Worm (Caenorhabditis elegans) whole organism, L2 larva: ENCODE data around the gene R148.5.

Source experiments
- F13H6.1 ChIP-seq: sonication (generic microtip); optimal IDR thresholded peaks from 2 replicates; lab custom pipeline; 2016; ENCODE audit warnings: missing genetic modification characterization, missing compliant biosample characterization
- R02D3.7 ChIP-seq: fragments of 150-350 bp; optimal IDR thresholded peaks from 2 replicates; lab custom pipeline; 2014; ENCODE audit warnings: missing biosample characterization, missing genetic modification characterization
- Y55F3AM.14 ChIP-seq: fragments of 200-800 bp; sonication (Bioruptor generic); optimal IDR thresholded peaks from 2 replicates; lab custom pipeline; 2018; ENCODE audit warnings: mild to moderate bottlenecking, missing genetic modification characterization, missing compliant biosample characterization
- alr-1 ChIP-seq: fragments of 150-350 bp; optimal IDR thresholded peaks from 2 replicates; lab custom pipeline; 2014; ENCODE audit warnings: missing biosample characterization, missing genetic modification characterization
- aly-2 ChIP-seq: fragments of 150-350 bp; optimal IDR thresholded peaks from 2 replicates; lab custom pipeline; 2014; ENCODE audit warnings: missing biosample characterization, missing genetic modification characterization
- blmp-1 ChIP-seq: sonication (generic microtip); optimal IDR thresholded peaks from 2 replicates; lab custom pipeline; 2017; ENCODE audit warnings: missing genetic modification characterization, mild to moderate bottlenecking, missing compliant biosample characterization, antibody characterized with exemption, moderate library complexity; ENCODE audit not compliant: insufficient read depth
- ceh-82 ChIP-seq: fragments of 150-350 bp; optimal IDR thresholded peaks from 2 replicates; lab custom pipeline; 2014; ENCODE audit warnings: missing biosample characterization, missing genetic modification characterization
- crh-2 ChIP-seq: sonication (generic microtip); optimal IDR thresholded peaks from 2 replicates; lab custom pipeline; 2017; ENCODE audit warnings: missing biosample characterization, missing genetic modification characterization
- egl-27 ChIP-seq: sonication (generic microtip); optimal IDR thresholded peaks from 3 replicates; lab custom pipeline; 2017; ENCODE audit warnings: missing biosample characterization, missing genetic modification reagents, missing genetic modification characterization
- elt-1 ChIP-seq: fragments of 150-350 bp; optimal IDR thresholded peaks from 2 replicates; lab custom pipeline; 2014; ENCODE audit warnings: missing biosample characterization, missing genetic modification characterization
- fos-1 ChIP-seq: fragments of 150-350 bp; optimal IDR thresholded peaks from 2 replicates; lab custom pipeline; 2014; ENCODE audit warnings: missing biosample characterization, missing genetic modification characterization
- lsy-2 ChIP-seq, 2 experiments: fragments of 150-350 bp in 1 of 2; sonication (generic microtip) in 1 of 2; optimal IDR thresholded peaks; 2 replicates each; lab custom pipeline; 2014 to 2017; ENCODE audit warnings: missing biosample characterization in 2 of 2, missing genetic modification characterization in 2 of 2
- mbf-1 ChIP-seq: sonication (generic microtip); optimal IDR thresholded peaks from 2 replicates; lab custom pipeline; 2017; ENCODE audit warnings: missing biosample characterization, missing genetic modification characterization
- mdl-1 ChIP-seq, 2 experiments: fragments of 150-350 bp in 1 of 2; sonication (generic microtip) in 1 of 2; optimal IDR thresholded peaks; 2 replicates each; lab custom pipeline; 2017; ENCODE audit warnings: missing biosample characterization in 2 of 2, missing genetic modification characterization in 2 of 2
- nhr-11 ChIP-seq: fragments of 150-350 bp; optimal IDR thresholded peaks from 2 replicates; lab custom pipeline; 2014; ENCODE audit warnings: missing biosample characterization, missing genetic modification characterization
- nhr-21 ChIP-seq: fragments of 150-350 bp; optimal IDR thresholded peaks from 2 replicates; lab custom pipeline; 2014; ENCODE audit warnings: missing biosample characterization, missing genetic modification characterization
- nhr-23 ChIP-seq: fragments of 150-350 bp; optimal IDR thresholded peaks from 2 replicates; lab custom pipeline; 2014; ENCODE audit warnings: missing biosample characterization, missing genetic modification reagents, missing genetic modification characterization
- nhr-237 ChIP-seq: fragments of 150-350 bp; optimal IDR thresholded peaks from 2 replicates; lab custom pipeline; 2014; ENCODE audit warnings: missing biosample characterization, missing genetic modification characterization
- nhr-25 ChIP-seq: fragments of 150-350 bp; sonication (generic microtip); optimal IDR thresholded peaks from 3 replicates; lab custom pipeline; 2014; ENCODE audit warnings: missing biosample characterization, missing genetic modification characterization
- nhr-6 ChIP-seq: fragments of 150-350 bp; optimal IDR thresholded peaks from 2 replicates; lab custom pipeline; 2014; ENCODE audit warnings: missing biosample characterization, missing genetic modification characterization
- nhr-77 ChIP-seq: fragments of 150-350 bp; optimal IDR thresholded peaks from 2 replicates; lab custom pipeline; 2014; ENCODE audit warnings: missing biosample characterization, missing genetic modification characterization
- peb-1 ChIP-seq: fragments of 150-350 bp; optimal IDR thresholded peaks from 2 replicates; lab custom pipeline; 2014; ENCODE audit warnings: missing biosample characterization, missing genetic modification characterization
- sem-4 ChIP-seq: fragments of 150-350 bp; optimal IDR thresholded peaks from 2 replicates; lab custom pipeline; 2014; ENCODE audit warnings: missing biosample characterization, missing genetic modification reagents, missing genetic modification characterization
- skn-1 ChIP-seq: sonication (generic microtip); optimal IDR thresholded peaks from 2 replicates; lab custom pipeline; 2017; ENCODE audit warnings: missing biosample characterization, missing genetic modification characterization
- sma-3 ChIP-seq: sonication (generic microtip); optimal IDR thresholded peaks from 2 replicates; lab custom pipeline; 2016; ENCODE audit warnings: missing genetic modification reagents, missing genetic modification characterization, missing compliant biosample characterization
- sma-9 ChIP-seq, 2 experiments: fragments of 150-350 bp in 1 of 2; sonication (generic microtip) in 1 of 2; optimal IDR thresholded peaks; 2 replicates each; lab custom pipeline; 2014 to 2016; ENCODE audit warnings: missing genetic modification characterization in 2 of 2, mild to moderate bottlenecking in 1 of 2, missing biosample characterization in 1 of 2, missing compliant biosample characterization in 1 of 2, missing genetic modification reagents in 1 of 2, moderate library complexity in 1 of 2
- unc-55 ChIP-seq: fragments of 150-350 bp; sonication (generic microtip); optimal IDR thresholded peaks from 3 replicates; lab custom pipeline; 2014; ENCODE audit warnings: missing biosample characterization, missing genetic modification reagents, missing genetic modification characterization
- unc-62 ChIP-seq: fragments of 150-350 bp; optimal IDR thresholded peaks from 2 replicates; lab custom pipeline; 2014; ENCODE audit warnings: missing biosample characterization, missing genetic modification reagents, missing genetic modification characterization
- zag-1 ChIP-seq: fragments of 150-350 bp; optimal IDR thresholded peaks from 2 replicates; lab custom pipeline; 2014; ENCODE audit warnings: missing biosample characterization, missing genetic modification characterization
- ztf-11 ChIP-seq: sonication (generic microtip); optimal IDR thresholded peaks from 2 replicates; lab custom pipeline; 2017; ENCODE audit warnings: missing biosample characterization, missing genetic modification characterization
- ztf-4 ChIP-seq: fragments of 150-350 bp; optimal IDR thresholded peaks from 2 replicates; lab custom pipeline; 2014; ENCODE audit warnings: missing biosample characterization, missing genetic modification characterization

The R148.5 gene

ce11 chrIII:3154968-3155367 lies 10.5 kb upstream of the R148.5 start, which contains the start of gene C44B11.1:
C44B11.1 (plus strand) TSS chrIII:3155268.
- no peak for TF ChIP-seq F13H6.1 (tag; lab: Kevin White, UChicago)
- TF ChIP-seq nhr-21: no peak
- no peak for TF ChIP-seq lsy-2 (tag; optimal IDR thresholded peaks at IDR 0.05; lab: Kevin White, UChicago)
- TF ChIP-seq nhr-6: no peak
- TF ChIP-seq unc-62 (GFP tag; lab: Kevin White, UChicago): no peak
- no peak for TF ChIP-seq Y55F3AM.14
- TF ChIP-seq nhr-77 (tag; lab: Kevin White, UChicago): no peak
- no peak for TF ChIP-seq skn-1 (tag; lab: Kevin White, UChicago)
- TF ChIP-seq egl-27 (tag; lab: Kevin White, UChicago): no peak
- no peak for TF ChIP-seq aly-2 (tag; lab: Kevin White, UChicago)
- no peak for TF ChIP-seq elt-1 (tag; lab: Kevin White, UChicago)
- TF ChIP-seq peb-1 (tag; lab: Kevin White, UChicago): no peak
- no peak for TF ChIP-seq ztf-11 (tag; lab: Kevin White, UChicago)

ce11 chrIII:3160490-3160889 lies 4.9 kb upstream of the R148.5 start:
- no peak for TF ChIP-seq zag-1 (tag; lab: Kevin White, UChicago)
- TF ChIP-seq nhr-23 (tag; lab: Kevin White, UChicago): no peak
- TF ChIP-seq mbf-1 (tag; lab: Kevin White, UChicago): no peak
- TF ChIP-seq nhr-77 (tag; lab: Kevin White, UChicago): no peak
- no peak for TF ChIP-seq nhr-25 (tag; lab: Kevin White, UChicago)
- TF ChIP-seq sma-9 (GFP tag; optimal IDR thresholded peaks at IDR 0.05; lab: Kevin White, UChicago): no peak
- TF ChIP-seq sma-9 (tag; optimal IDR thresholded peaks at IDR 0.05; lab: Kevin White, UChicago): no peak
- no peak for TF ChIP-seq ztf-4 (tag; lab: Kevin White, UChicago)
- TF ChIP-seq lsy-2 (tag; optimal IDR thresholded peaks at IDR 0.05; lab: Kevin White, UChicago): no peak
- no peak for TF ChIP-seq elt-1 (tag; lab: Kevin White, UChicago)
- no peak for TF ChIP-seq sma-3 (GFP tag; lab: Kevin White, UChicago)
- TF ChIP-seq ztf-11 (tag; lab: Kevin White, UChicago): no peak
- TF ChIP-seq blmp-1: no peak
- TF ChIP-seq, all 48 proteins: peak for 0

ce11 chrIII:3161600-3161999 lies 3.8 kb upstream of the R148.5 start:
- peak; percentile 1 for TF ChIP-seq sma-3 (GFP tag; lab: Kevin White, UChicago)
- TF ChIP-seq blmp-1: peak; percentile 78
- TF ChIP-seq crh-2: no peak
- peak; percentile 77 for TF ChIP-seq nhr-25 (tag; lab: Kevin White, UChicago)
- TF ChIP-seq, all 48 proteins: peak for 3

ce11 chrIII:3163448-3163847 lies 2.0 kb upstream of the R148.5 start:
- TF ChIP-seq ztf-11 (tag; lab: Kevin White, UChicago) (no peak), nhr-6 (no peak), peb-1 (tag; lab: Kevin White, UChicago) (no peak), blmp-1 (no peak)

ce11 chrIII:3169279-3169678 lies 3.8 kb downstream of the R148.5 start:
- TF ChIP-seq sem-4 (tag; lab: Kevin White, UChicago) (no peak), nhr-237 (tag; lab: Kevin White, UChicago) (no peak), fos-1 (no peak), nhr-11 (no peak), unc-55 (GFP tag; lab: Kevin White, UChicago) (no peak), mbf-1 (tag; lab: Kevin White, UChicago) (no peak), R02D3.7 (no peak), ceh-82 (tag; lab: Kevin White, UChicago) (no peak), aly-2 (tag; lab: Kevin White, UChicago) (no peak), alr-1 (no peak)

ce11 chrIII:3170538-3170937 lies 5.1 kb downstream of the R148.5 start:
- no peak for TF ChIP-seq unc-55 (GFP tag; lab: Kevin White, UChicago)
- no peak for TF ChIP-seq sem-4 (tag; lab: Kevin White, UChicago)
- no peak for TF ChIP-seq crh-2
- no peak for TF ChIP-seq mdl-1 (tag; optimal IDR thresholded peaks at IDR 0.05; lab: Kevin White, UChicago)
- TF ChIP-seq blmp-1: no peak
- no peak for TF ChIP-seq ztf-4 (tag; lab: Kevin White, UChicago)
- no peak for TF ChIP-seq nhr-25 (tag; lab: Kevin White, UChicago)
